Worm (Caenorhabditis elegans) whole organism, midembryonic: ENCODE measurements around the gene mcp-1.

Source experiments
- T22C8.4 ChIP-seq: fragments of 200-800 bp; sonication (Bioruptor generic); IDR thresholded peaks from 2 replicates; pipeline ENCODE4 v1.3.6; 2022; ENCODE audit warnings: missing genetic modification characterization, missing compliant biosample characterization
- cog-1 ChIP-seq: sonication (generic microtip); optimal IDR thresholded peaks from 2 replicates; lab custom pipeline; 2016; ENCODE audit warnings: missing genetic modification characterization, missing compliant biosample characterization
- flt-1 ChIP-seq: fragments of 200-800 bp; sonication (Bioruptor generic); IDR thresholded peaks from 2 replicates; pipeline ENCODE4 v1.3.6; 2022; ENCODE audit warnings: missing genetic modification characterization, missing compliant biosample characterization
- klf-2 ChIP-seq: fragments of 200-800 bp; sonication (Bioruptor generic); conservative IDR thresholded peaks from 2 replicates; pipeline ENCODE4 v1.3.6; 2022; ENCODE audit warnings: missing genetic modification reagents, missing genetic modification characterization, missing compliant biosample characterization

- TF ChIP-seq flt-1 (GFP tag; lab: Robert Waterston, UW) (no peak), T22C8.4 (GFP tag; lab: Robert Waterston, UW) (no peak), cog-1 (tag; lab: Kevin White, UChicago) (no peak), klf-2 (GFP tag; lab: Robert Waterston, UW) (no peak)
Observed at ce11 chrV:5936691-5937090, 24.9 kb upstream of the mcp-1 start, which contains the start of the genes M03F8.5 and M03F8.7.
